Worm (Caenorhabditis elegans) whole organism, L4 larva: Measurements from ENCODE around the gene T09F3.4.

Experiments used
- F10B5.3 ChIP-seq: sonication (generic microtip); optimal IDR thresholded peaks from 2 replicates; lab custom pipeline; 2016; ENCODE audit warnings: mild to moderate bottlenecking, missing genetic modification characterization, missing compliant biosample characterization
- F49E8.2 ChIP-seq: sonication (generic microtip); optimal IDR thresholded peaks from 2 replicates; lab custom pipeline; 2016; ENCODE audit warnings: missing compliant biosample characterization, mild to moderate bottlenecking, missing genetic modification characterization, borderline replicate concordance
- T20F7.1 ChIP-seq: fragments of 200-800 bp; sonication (Bioruptor generic); optimal IDR thresholded peaks from 2 replicates; lab custom pipeline; 2018; ENCODE audit warnings: mild to moderate bottlenecking, missing genetic modification characterization, missing compliant biosample characterization
- Y105C5A.15 ChIP-seq: fragments of 200-800 bp; sonication (Bioruptor generic); IDR thresholded peaks from 2 replicates; pipeline ENCODE4 v1.3.6; 2022; ENCODE audit warnings: missing genetic modification characterization, missing compliant biosample characterization
- Y5F2A.4 ChIP-seq: fragments of 200-800 bp; sonication (Bioruptor generic); optimal IDR thresholded peaks from 2 replicates; lab custom pipeline; 2018; ENCODE audit warnings: mild to moderate bottlenecking, missing genetic modification characterization, missing compliant biosample characterization
- ZK337.2 ChIP-seq: fragments of 200-800 bp; sonication (Bioruptor generic); IDR thresholded peaks from 2 replicates; pipeline ENCODE4 v1.3.6; 2022; ENCODE audit warnings: missing genetic modification reagents, missing genetic modification characterization, missing compliant biosample characterization
- ZK546.5 ChIP-seq, 2 experiments: sonication (generic microtip); optimal IDR thresholded peaks; 2 replicates each; lab custom pipeline; 2017; ENCODE audit warnings: missing biosample characterization in 2 of 2, missing genetic modification characterization in 2 of 2
- aly-2 ChIP-seq: sonication (generic microtip); optimal IDR thresholded peaks from 2 replicates; lab custom pipeline; 2018; ENCODE audit warnings: missing biosample characterization, missing genetic modification characterization
- ceh-28 ChIP-seq: fragments of 150-350 bp; optimal IDR thresholded peaks from 2 replicates; lab custom pipeline; 2014; ENCODE audit warnings: missing biosample characterization, missing genetic modification reagents, missing genetic modification characterization
- ceh-32 ChIP-seq: sonication (generic microtip); optimal IDR thresholded peaks from 2 replicates; lab custom pipeline; 2016; ENCODE audit warnings: mild to moderate bottlenecking, missing genetic modification characterization, missing compliant biosample characterization; ENCODE audit not compliant: poor library complexity
- ceh-44 ChIP-seq: fragments of 200-800 bp; sonication (Bioruptor generic); IDR thresholded peaks from 2 replicates; pipeline ENCODE4 v1.3.6; 2022; ENCODE audit warnings: missing genetic modification reagents, missing genetic modification characterization, missing compliant biosample characterization
- ceh-62 ChIP-seq: sonication (generic microtip); optimal IDR thresholded peaks from 2 replicates; lab custom pipeline; 2017; ENCODE audit warnings: missing biosample characterization, missing genetic modification characterization
- ces-1 ChIP-seq: fragments of 150-350 bp; sonication (generic microtip); optimal IDR thresholded peaks from 4 replicates; lab custom pipeline; 2014; ENCODE audit warnings: missing biosample characterization, missing genetic modification reagents, missing genetic modification characterization
- daf-16 ChIP-seq, 3 experiments: sonication (generic microtip); optimal IDR thresholded peaks; 2 replicates each; lab custom pipeline; 2016 to 2017; ENCODE audit warnings: missing genetic modification characterization in 3 of 3, missing genetic modification reagents in 3 of 3, mild to moderate bottlenecking in 2 of 3, missing compliant biosample characterization in 2 of 3, missing biosample characterization in 1 of 3, moderate library complexity in 1 of 3
- daf-8 ChIP-seq: fragments of 200-800 bp; sonication (Bioruptor generic); IDR thresholded peaks from 2 replicates; pipeline ENCODE4 v1.3.6; 2022; ENCODE audit warnings: missing genetic modification characterization, missing compliant biosample characterization
- dmd-6 ChIP-seq: fragments of 200-800 bp; sonication (Bioruptor generic); IDR thresholded peaks from 2 replicates; pipeline ENCODE4 v1.3.6; 2022; ENCODE audit warnings: missing genetic modification reagents, missing genetic modification characterization, missing compliant biosample characterization
- dmd-9 ChIP-seq: fragments of 200-800 bp; sonication (Bioruptor generic); IDR thresholded peaks from 2 replicates; pipeline ENCODE4 v1.3.6; 2022; ENCODE audit warnings: missing genetic modification reagents, missing genetic modification characterization, missing compliant biosample characterization
- egl-27 ChIP-seq: sonication (generic microtip); optimal IDR thresholded peaks from 3 replicates; lab custom pipeline; 2017; ENCODE audit warnings: missing biosample characterization, missing genetic modification reagents, missing genetic modification characterization
- egl-43 ChIP-seq: fragments of 200-800 bp; sonication (Bioruptor generic); IDR thresholded peaks from 2 replicates; pipeline ENCODE4 v1.3.6; 2022; ENCODE audit warnings: missing genetic modification reagents, missing genetic modification characterization, missing compliant biosample characterization
- fos-1 ChIP-seq: fragments of 150-350 bp; optimal IDR thresholded peaks from 2 replicates; lab custom pipeline; 2014; ENCODE audit warnings: missing biosample characterization, missing genetic modification characterization
- hif-1 ChIP-seq, 2 experiments: sonication (generic microtip); optimal IDR thresholded peaks; 2 replicates each; lab custom pipeline; 2016 to 2017; ENCODE audit warnings: missing compliant biosample characterization in 2 of 2, missing genetic modification characterization in 2 of 2, missing genetic modification reagents in 2 of 2, missing genotype in 2 of 2, mild to moderate bottlenecking in 1 of 2
- hlh-30 ChIP-seq: sonication (generic microtip); optimal IDR thresholded peaks from 2 replicates; lab custom pipeline; 2017; ENCODE audit warnings: antibody characterized with exemption, mild to moderate bottlenecking, missing genetic modification characterization, missing compliant biosample characterization; ENCODE audit not compliant: insufficient read depth
- jun-1 ChIP-seq: fragments of 150-350 bp; optimal IDR thresholded peaks from 2 replicates; lab custom pipeline; 2014; ENCODE audit warnings: missing biosample characterization, missing genetic modification reagents, missing genetic modification characterization
- lim-7 ChIP-seq: fragments of 200-800 bp; sonication (Bioruptor generic); IDR thresholded peaks from 2 replicates; pipeline ENCODE4 v1.3.6; 2022; ENCODE audit warnings: missing genetic modification characterization, missing compliant biosample characterization
- lin-15B ChIP-seq: fragments of 150-350 bp; sonication (generic microtip); optimal IDR thresholded peaks from 3 replicates; lab custom pipeline; 2014; ENCODE audit warnings: missing biosample characterization, missing genetic modification characterization
- lin-29 ChIP-seq: fragments of 200-800 bp; sonication (Bioruptor generic); IDR thresholded peaks from 2 replicates; pipeline ENCODE4 v1.3.6; 2022; ENCODE audit warnings: missing genetic modification reagents, missing genetic modification characterization, missing compliant biosample characterization
- madf-5 ChIP-seq, 2 experiments: fragments of 200-800 bp; sonication (Bioruptor generic); IDR thresholded peaks; 2 replicates each; pipeline ENCODE4 v1.3.6; 2022; ENCODE audit warnings: missing compliant biosample characterization in 2 of 2, missing genetic modification characterization in 2 of 2
- madf-9 ChIP-seq: fragments of 200-800 bp; sonication (Bioruptor generic); conservative IDR thresholded peaks from 2 replicates; pipeline ENCODE4 v1.3.6; 2022; ENCODE audit warnings: missing genetic modification reagents, missing genetic modification characterization, missing compliant biosample characterization
- mdl-1 ChIP-seq, 2 experiments: fragments of 150-350 bp in 1 of 2; sonication (generic microtip) in 1 of 2; optimal IDR thresholded peaks; 2 replicates each; lab custom pipeline; 2014 to 2017; ENCODE audit warnings: missing biosample characterization in 2 of 2, missing genetic modification characterization in 2 of 2
- mep-1 ChIP-seq: fragments of 150-350 bp; sonication (generic microtip); optimal IDR thresholded peaks from 3 replicates; lab custom pipeline; 2014; ENCODE audit warnings: missing biosample characterization, missing genetic modification characterization
- mxl-2 ChIP-seq: fragments of 200-800 bp; sonication (Bioruptor generic); conservative IDR thresholded peaks from 2 replicates; pipeline ENCODE4 v1.3.6; 2022; ENCODE audit warnings: missing genetic modification reagents, missing genetic modification characterization, missing compliant biosample characterization
- mxl-3 ChIP-seq: fragments of 200-800 bp; sonication (Bioruptor generic); optimal IDR thresholded peaks from 2 replicates; lab custom pipeline; 2018; ENCODE audit warnings: mild to moderate bottlenecking, missing genetic modification characterization, missing compliant biosample characterization
- nhr-10 ChIP-seq: fragments of 150-350 bp; optimal IDR thresholded peaks from 2 replicates; lab custom pipeline; 2014; ENCODE audit warnings: missing biosample characterization, missing genetic modification characterization
- nhr-102 ChIP-seq: sonication (generic microtip); optimal IDR thresholded peaks from 2 replicates; lab custom pipeline; 2016; ENCODE audit warnings: mild to moderate bottlenecking, missing genetic modification characterization, moderate library complexity, missing compliant biosample characterization
- nhr-237 ChIP-seq: sonication (generic microtip); optimal IDR thresholded peaks from 2 replicates; lab custom pipeline; 2017; ENCODE audit warnings: missing biosample characterization, missing genetic modification characterization
- nhr-25 ChIP-seq: sonication (generic microtip); optimal IDR thresholded peaks from 2 replicates; lab custom pipeline; 2017; ENCODE audit warnings: missing genetic modification characterization, mild to moderate bottlenecking, missing compliant biosample characterization, antibody characterized with exemption, moderate library complexity, borderline replicate concordance; ENCODE audit not compliant: insufficient read depth
- nhr-28 ChIP-seq: fragments of 150-350 bp; optimal IDR thresholded peaks from 2 replicates; lab custom pipeline; 2014; ENCODE audit warnings: missing biosample characterization, missing genetic modification characterization
- nhr-48 ChIP-seq: sonication (generic microtip); optimal IDR thresholded peaks from 2 replicates; lab custom pipeline; 2016; ENCODE audit warnings: mild to moderate bottlenecking, missing genetic modification characterization, missing compliant biosample characterization
- nhr-77 ChIP-seq: fragments of 150-350 bp; optimal IDR thresholded peaks from 2 replicates; lab custom pipeline; 2014; ENCODE audit warnings: missing biosample characterization, missing genetic modification characterization
- pqm-1 ChIP-seq: sonication (generic microtip); optimal IDR thresholded peaks from 2 replicates; lab custom pipeline; 2017; ENCODE audit warnings: missing biosample characterization, missing genetic modification characterization
- rbr-2 ChIP-seq: sonication (generic microtip); optimal IDR thresholded peaks from 2 replicates; lab custom pipeline; 2016; ENCODE audit warnings: missing genotype, missing genetic modification characterization, missing compliant biosample characterization
- set-16 ChIP-seq: fragments of 200-800 bp; sonication (Bioruptor generic); IDR thresholded peaks from 2 replicates; pipeline ENCODE4 v1.3.6; 2022; ENCODE audit warnings: missing genetic modification reagents, missing genetic modification characterization, missing compliant biosample characterization
- skn-1 ChIP-seq: fragments of 150-350 bp; optimal IDR thresholded peaks from 2 replicates; lab custom pipeline; 2014; ENCODE audit warnings: missing biosample characterization, missing genetic modification characterization
- spr-1 ChIP-seq: sonication (generic microtip); optimal IDR thresholded peaks from 2 replicates; lab custom pipeline; 2016; ENCODE audit warnings: mild to moderate bottlenecking, missing genetic modification characterization, missing compliant biosample characterization
- spr-3 ChIP-seq: fragments of 200-800 bp; sonication (Bioruptor generic); optimal IDR thresholded peaks from 2 replicates; lab custom pipeline; 2018; ENCODE audit warnings: mild to moderate bottlenecking, missing genetic modification characterization, missing compliant biosample characterization
- tra-1 ChIP-seq: fragments of 200-800 bp; sonication (Bioruptor generic); IDR thresholded peaks from 2 replicates; pipeline ENCODE4 v1.3.6; 2022; ENCODE audit warnings: missing genetic modification reagents, missing genetic modification characterization, missing compliant biosample characterization
- vab-7 ChIP-seq: fragments of 200-800 bp; sonication (Bioruptor generic); IDR thresholded peaks from 2 replicates; pipeline ENCODE4 v1.3.6; 2022; ENCODE audit warnings: missing genetic modification reagents, missing genetic modification characterization, missing compliant biosample characterization
- zag-1 ChIP-seq: fragments of 150-350 bp; optimal IDR thresholded peaks from 2 replicates; lab custom pipeline; 2014; ENCODE audit warnings: missing biosample characterization, missing genetic modification characterization
- zfp-3 ChIP-seq: fragments of 200-800 bp; sonication (Bioruptor generic); conservative IDR thresholded peaks from 2 replicates; pipeline ENCODE4 v1.3.6; 2022; ENCODE audit warnings: missing genetic modification reagents, missing genetic modification characterization, missing compliant biosample characterization
- ztf-7 ChIP-seq: fragments of 150-350 bp; optimal IDR thresholded peaks from 2 replicates; lab custom pipeline; 2014; ENCODE audit warnings: missing biosample characterization, missing genetic modification characterization

The T09F3.4 gene

ce11 chrII:10384680-10385383 is 10.7 kb upstream of the T09F3.4 start, which contains the start of gene ztf-27 (continued):
- TF ChIP-seq ZK337.2 (GFP tag; lab: Robert Waterston, UW) (no peak), nhr-25 (tag; lab: Kevin White, UChicago) (peak; percentile 56), nhr-28 (tag; lab: Kevin White, UChicago) (peak; percentile 36), hif-1 (tag; optimal IDR thresholded peaks at IDR 0.05; lab: Kevin White, UChicago) (no peak), ceh-32 (tag; lab: Kevin White, UChicago) (no peak), ceh-28 (tag; lab: Kevin White, UChicago) (no peak), F10B5.3 (no peak), vab-7 (GFP tag; lab: Robert Waterston, UW) (no peak), nhr-102 (peak; percentile 11), egl-43 (GFP tag; lab: Robert Waterston, UW) (0 out of 2 replicates have a peak, but pooled peaks have one; percentile 4), nhr-48 (tag; lab: Kevin White, UChicago) (no peak), daf-16 (GFP tag; optimal IDR thresholded peaks at IDR 0.05; lab: Kevin White, UChicago) (no peak), daf-16 (tag; optimal IDR thresholded peaks at IDR 0.05; lab: Kevin White, UChicago) (peak; percentile 84), ces-1 (GFP tag; lab: Kevin White, UChicago) (no peak), mxl-3 (GFP tag; lab: Kevin White, UChicago) (peak; percentile 65), daf-8 (no peak), tra-1 (no peak), ztf-7 (tag; lab: Kevin White, UChicago) (no peak), nhr-10 (tag; lab: Kevin White, UChicago) (no peak), rbr-2 (tag; lab: Kevin White, UChicago) (peak; percentile 15), mxl-2 (GFP tag; lab: Robert Waterston, UW) (no peak), spr-1 (tag; lab: Kevin White, UChicago) (no peak), T20F7.1 (GFP tag; lab: Kevin White, UChicago) (no peak), madf-9 (GFP tag; lab: Robert Waterston, UW) (no peak), Y105C5A.15 (GFP tag; lab: Robert Waterston, UW) (no peak), set-16 (no peak), ceh-44 (GFP tag; lab: Robert Waterston, UW) (no peak), ZK546.5 (tag; optimal IDR thresholded peaks at IDR 0.05; lab: Kevin White, UChicago) (no peak), aly-2 (no peak), madf-5 (GFP tag; IDR thresholded peaks at IDR 0.05; lab: Robert Waterston, UW) (no peak), dmd-6 (GFP tag; lab: Robert Waterston, UW) (0 out of 2 replicates have a peak, but pooled peaks have one; percentile 6), mdl-1 (tag; optimal IDR thresholded peaks at IDR 0.05; lab: Kevin White, UChicago) (no peak), lin-15B (tag; lab: Kevin White, UChicago) (no peak), nhr-77 (tag; lab: Kevin White, UChicago) (peak; percentile 14), skn-1 (tag; lab: Kevin White, UChicago) (no peak), mep-1 (peak; percentile 56), zag-1 (no peak), dmd-9 (GFP tag; lab: Robert Waterston, UW) (no peak), spr-3 (GFP tag; lab: Kevin White, UChicago) (no peak), F49E8.2 (tag; lab: Kevin White, UChicago) (no peak), pqm-1 (tag; lab: Kevin White, UChicago) (peak; percentile 2), fos-1 (tag; lab: Kevin White, UChicago) (no peak), lim-7 (GFP tag; lab: Robert Waterston, UW) (no peak), lin-29 (GFP tag; lab: Robert Waterston, UW) (no peak), nhr-237 (tag; lab: Kevin White, UChicago) (no peak), zfp-3 (GFP tag; lab: Robert Waterston, UW) (no peak), Y5F2A.4 (no peak), ceh-62 (tag; lab: Kevin White, UChicago) (no peak), egl-27 (no peak), hlh-30 (peak; percentile 17), jun-1 (tag; lab: Kevin White, UChicago) (no peak)
